Worm (Caenorhabditis elegans) whole organism, L1 larva: ENCODE measurements around the gene lact-7.

Experiments used
- aha-1 ChIP-seq: fragments of 150-350 bp; optimal IDR thresholded peaks from 2 replicates; lab custom pipeline; 2014; ENCODE audit warnings: missing biosample characterization, missing genetic modification characterization
- ama-1 ChIP-seq: fragments of 150-350 bp; optimal IDR thresholded peaks from 2 replicates; lab custom pipeline; 2014
- blmp-1 ChIP-seq: fragments of 150-350 bp; optimal IDR thresholded peaks from 2 replicates; lab custom pipeline; 2014; ENCODE audit warnings: missing biosample characterization, missing genetic modification characterization
- ceh-63 ChIP-seq: fragments of 200-800 bp; sonication (Bioruptor generic); optimal IDR thresholded peaks from 2 replicates; lab custom pipeline; 2018; ENCODE audit warnings: mild to moderate bottlenecking, missing genetic modification characterization, missing compliant biosample characterization
- ceh-88 ChIP-seq: fragments of 200-800 bp; sonication (Bioruptor generic); IDR thresholded peaks from 2 replicates; pipeline ENCODE4 v1.3.6; 2022; ENCODE audit warnings: missing genetic modification characterization, missing compliant biosample characterization
- ces-1 ChIP-seq: fragments of 150-350 bp; optimal IDR thresholded peaks from 2 replicates; lab custom pipeline; 2014; ENCODE audit warnings: missing biosample characterization, missing genetic modification reagents, missing genetic modification characterization
- efl-3 ChIP-seq: fragments of 200-800 bp; sonication (Bioruptor generic); optimal IDR thresholded peaks from 2 replicates; lab custom pipeline; 2018; ENCODE audit warnings: mild to moderate bottlenecking, missing genetic modification characterization, missing compliant biosample characterization
- egl-27 ChIP-seq, 2 experiments: fragments of 150-350 bp in 1 of 2; sonication (generic microtip); optimal IDR thresholded peaks; 3 replicates each; lab custom pipeline; 2017 to 2018; ENCODE audit warnings: missing biosample characterization in 2 of 2, missing genetic modification characterization in 2 of 2, missing genetic modification reagents in 2 of 2
- elt-2 ChIP-seq: sonication (generic microtip); optimal IDR thresholded peaks from 2 replicates; lab custom pipeline; 2016; ENCODE audit warnings: missing genetic modification characterization, mild to moderate bottlenecking, inconsistent platforms, missing compliant biosample characterization, missing genetic modification reagents
- elt-3 ChIP-seq, 6 experiments: fragments of 150-350 bp in 1 of 6; sonication (generic microtip); optimal IDR thresholded peaks; 2 replicates each; lab custom pipeline; 2017 to 2018; ENCODE audit warnings: missing biosample characterization in 6 of 6, missing genetic modification characterization in 6 of 6, inconsistent platforms in 1 of 6
- ets-5 ChIP-seq: fragments of 200-800 bp; sonication (Bioruptor generic); IDR thresholded peaks from 2 replicates; pipeline ENCODE4 v1.3.6; 2022; ENCODE audit warnings: missing genetic modification characterization, missing compliant biosample characterization
- fkh-4 ChIP-seq: sonication (generic microtip); optimal IDR thresholded peaks from 2 replicates; lab custom pipeline; 2016; ENCODE audit warnings: missing compliant biosample characterization, missing genetic modification characterization, borderline replicate concordance
- fkh-8 ChIP-seq: sonication (generic microtip); optimal IDR thresholded peaks from 2 replicates; lab custom pipeline; 2016; ENCODE audit warnings: mild to moderate bottlenecking, missing genetic modification characterization, missing compliant biosample characterization
- fos-1 ChIP-seq: fragments of 150-350 bp; optimal IDR thresholded peaks from 2 replicates; lab custom pipeline; 2014; ENCODE audit warnings: missing biosample characterization, missing genetic modification characterization
- grh-1 ChIP-seq: fragments of 200-800 bp; sonication (Bioruptor generic); IDR thresholded peaks from 2 replicates; pipeline ENCODE4 v1.3.6; 2022; ENCODE audit warnings: missing genetic modification reagents, missing genetic modification characterization, missing compliant biosample characterization
- hlh-17 ChIP-seq: fragments of 200-800 bp; sonication (Bioruptor generic); optimal IDR thresholded peaks from 2 replicates; lab custom pipeline; 2018; ENCODE audit warnings: missing genetic modification characterization, mild to moderate bottlenecking, missing compliant biosample characterization, moderate library complexity, borderline replicate concordance
- hpl-2 ChIP-seq: fragments of 150-350 bp; optimal IDR thresholded peaks from 2 replicates; lab custom pipeline; 2014; ENCODE audit warnings: missing biosample characterization, missing genetic modification reagents, missing genetic modification characterization
- irx-1 ChIP-seq: sonication (generic microtip); optimal IDR thresholded peaks from 2 replicates; lab custom pipeline; 2016; ENCODE audit warnings: missing genetic modification characterization, missing compliant biosample characterization
- isw-1 ChIP-seq: fragments of 200-800 bp; sonication (Bioruptor generic); IDR thresholded peaks from 2 replicates; pipeline ENCODE4 v1.3.6; 2022; ENCODE audit warnings: missing genetic modification characterization, missing compliant biosample characterization
- jun-1 ChIP-seq: fragments of 150-350 bp; optimal IDR thresholded peaks from 2 replicates; lab custom pipeline; 2014; ENCODE audit warnings: missing biosample characterization, missing genetic modification reagents, missing genetic modification characterization
- lin-14 ChIP-seq: fragments of 200-800 bp; sonication (Bioruptor generic); optimal IDR thresholded peaks from 2 replicates; lab custom pipeline; 2018; ENCODE audit warnings: mild to moderate bottlenecking, missing genetic modification characterization, moderate library complexity, missing compliant biosample characterization
- lin-15B ChIP-seq: fragments of 150-350 bp; sonication (generic microtip); optimal IDR thresholded peaks from 3 replicates; lab custom pipeline; 2014; ENCODE audit warnings: missing biosample characterization, missing genetic modification characterization
- lin-35 ChIP-seq, 2 experiments: fragments of 150-350 bp; optimal IDR thresholded peaks; 2 replicates each; lab custom pipeline; 2014; ENCODE audit warnings: missing biosample characterization in 2 of 2, missing genetic modification characterization in 2 of 2, missing genetic modification reagents in 2 of 2
- lir-3 ChIP-seq: sonication (generic microtip); optimal IDR thresholded peaks from 2 replicates; lab custom pipeline; 2016; ENCODE audit warnings: mild to moderate bottlenecking, missing genetic modification characterization, moderate library complexity, missing compliant biosample characterization; ENCODE audit not compliant: poor library complexity
- lsy-2 ChIP-seq, 2 experiments: fragments of 150-350 bp; optimal IDR thresholded peaks; 2 replicates each; lab custom pipeline; 2014; ENCODE audit warnings: missing biosample characterization in 2 of 2, missing genetic modification characterization in 2 of 2
- mab-9 ChIP-seq: fragments of 200-800 bp; sonication (Bioruptor generic); IDR thresholded peaks from 2 replicates; pipeline ENCODE4 v1.3.6; 2022; ENCODE audit warnings: missing genetic modification reagents, missing genetic modification characterization, missing compliant biosample characterization
- mep-1 ChIP-seq: fragments of 150-350 bp; optimal IDR thresholded peaks from 2 replicates; lab custom pipeline; 2014; ENCODE audit warnings: missing biosample characterization, missing genetic modification characterization
- nhr-20 ChIP-seq: sonication (generic microtip); optimal IDR thresholded peaks from 2 replicates; lab custom pipeline; 2016; ENCODE audit warnings: mild to moderate bottlenecking, missing genetic modification characterization, missing compliant biosample characterization
- nhr-71 ChIP-seq: sonication (generic microtip); optimal IDR thresholded peaks from 2 replicates; lab custom pipeline; 2016; ENCODE audit warnings: mild to moderate bottlenecking, missing genetic modification characterization, moderate library complexity, missing compliant biosample characterization
- nhr-76 ChIP-seq: sonication (generic microtip); optimal IDR thresholded peaks from 2 replicates; lab custom pipeline; 2017; ENCODE audit warnings: missing biosample characterization, missing genetic modification characterization
- nhr-85 ChIP-seq: sonication (generic microtip); peaks from one replicate; lab custom pipeline; 2016; ENCODE audit warnings: missing genetic modification characterization, inconsistent platforms, missing compliant biosample characterization
- nhr-90 ChIP-seq: sonication (generic microtip); optimal IDR thresholded peaks from 2 replicates; lab custom pipeline; 2016; ENCODE audit warnings: mild to moderate bottlenecking, missing genetic modification characterization, missing compliant biosample characterization; ENCODE audit not compliant: poor library complexity
- pag-3 ChIP-seq: sonication (generic microtip); optimal IDR thresholded peaks from 2 replicates; lab custom pipeline; 2017; ENCODE audit warnings: missing genetic modification characterization, mild to moderate bottlenecking, missing compliant biosample characterization, antibody characterized with exemption, borderline replicate concordance; ENCODE audit not compliant: insufficient read depth
- rnt-1 ChIP-seq: sonication (generic microtip); optimal IDR thresholded peaks from 2 replicates; lab custom pipeline; 2016; ENCODE audit warnings: mild to moderate bottlenecking, missing genetic modification characterization, moderate library complexity, missing compliant biosample characterization
- skn-1 ChIP-seq: fragments of 150-350 bp; optimal IDR thresholded peaks from 2 replicates; lab custom pipeline; 2014; ENCODE audit warnings: missing biosample characterization, missing genetic modification characterization
- snpc-4 ChIP-seq: fragments of 150-350 bp; optimal IDR thresholded peaks from 2 replicates; lab custom pipeline; 2014; ENCODE audit warnings: missing biosample characterization, missing genetic modification characterization
- snu-23 ChIP-seq: sonication (generic microtip); optimal IDR thresholded peaks from 2 replicates; lab custom pipeline; 2016; ENCODE audit warnings: missing genetic modification characterization, missing compliant biosample characterization
- sox-4 ChIP-seq: sonication (generic microtip); optimal IDR thresholded peaks from 2 replicates; lab custom pipeline; 2016; ENCODE audit warnings: missing genetic modification characterization, missing compliant biosample characterization
- sptf-1 ChIP-seq: fragments of 150-350 bp; optimal IDR thresholded peaks from 2 replicates; lab custom pipeline; 2014; ENCODE audit warnings: missing biosample characterization, missing genetic modification characterization
- sup-37 ChIP-seq: fragments of 200-800 bp; sonication (Bioruptor generic); optimal IDR thresholded peaks from 2 replicates; lab custom pipeline; 2018; ENCODE audit warnings: mild to moderate bottlenecking, missing genetic modification characterization, missing compliant biosample characterization
- tbx-2 ChIP-seq: sonication (generic microtip); optimal IDR thresholded peaks from 2 replicates; lab custom pipeline; 2016; ENCODE audit warnings: missing genetic modification characterization, missing compliant biosample characterization
- tlp-1 ChIP-seq: fragments of 150-350 bp; optimal IDR thresholded peaks from 2 replicates; lab custom pipeline; 2014; ENCODE audit warnings: missing biosample characterization, missing genetic modification characterization
- unc-130 ChIP-seq: fragments of 150-350 bp; optimal IDR thresholded peaks from 2 replicates; lab custom pipeline; 2017; ENCODE audit warnings: missing biosample characterization, missing genetic modification characterization, inconsistent platforms
- unc-62 ChIP-seq: fragments of 150-350 bp; optimal IDR thresholded peaks from 2 replicates; lab custom pipeline; 2014; ENCODE audit warnings: missing biosample characterization, missing genetic modification reagents, missing genetic modification characterization
- ztf-11 ChIP-seq, 2 experiments: sonication (generic microtip); optimal IDR thresholded peaks; 2 replicates each; lab custom pipeline; 2016 to 2017; ENCODE audit warnings: missing genetic modification characterization in 2 of 2, missing biosample characterization in 1 of 2, missing compliant biosample characterization in 1 of 2

lact-7 gene

DNA sequence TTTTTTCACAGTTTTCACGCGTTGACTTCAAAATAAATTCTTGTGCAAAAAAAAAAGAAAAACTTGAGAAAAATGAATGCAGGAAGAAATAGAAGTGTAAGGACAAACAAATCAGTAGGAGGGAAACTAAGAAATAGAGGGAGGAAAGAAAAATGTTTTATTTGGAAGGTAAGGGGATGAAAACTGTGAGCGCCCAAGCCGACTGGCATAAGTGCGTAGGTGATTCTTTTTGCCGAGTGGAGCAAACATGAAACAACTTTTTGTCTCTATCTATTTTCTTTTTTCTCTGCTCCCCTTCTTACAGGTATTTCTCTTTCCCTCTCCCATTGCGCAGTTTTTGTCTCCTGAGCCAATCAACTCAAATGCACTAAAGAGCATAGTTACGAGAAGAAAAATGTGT lies 40.2 kb upstream of the lact-7 start:
- TF ChIP-seq lin-14 (GFP tag; lab: Kevin White, UChicago) (peak; percentile 20), aha-1 (tag; lab: Kevin White, UChicago) (no peak), ama-1 (lab: Kevin White, UChicago) (no peak)

DNA sequence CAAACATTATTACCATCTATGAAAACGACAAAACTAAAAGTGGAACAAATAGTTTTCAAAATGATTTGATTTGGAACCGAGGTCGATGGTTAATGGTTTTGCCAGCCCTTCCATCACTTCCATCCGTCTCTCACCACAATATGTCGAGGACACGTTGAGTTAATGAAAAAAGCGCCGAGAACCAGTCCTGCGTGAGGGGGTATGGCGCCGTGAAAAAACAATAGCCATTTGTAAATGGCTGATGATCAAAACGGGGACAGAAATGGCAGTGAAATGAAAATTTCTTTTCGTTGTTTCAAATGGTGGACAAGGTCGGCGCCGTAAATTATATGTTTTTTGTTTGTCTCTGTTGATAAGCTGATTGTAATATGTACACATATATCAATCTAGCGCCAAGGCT lies 38.9 kb upstream of the lact-7 start:
- TF ChIP-seq ztf-11 (tag; optimal IDR thresholded peaks at IDR 0.05; lab: Kevin White, UChicago) (no peak), lin-35 (GFP tag; optimal IDR thresholded peaks at IDR 0.05; lab: Kevin White, UChicago) (no peak), pag-3 (no peak), egl-27 (tag; optimal IDR thresholded peaks at IDR 0.05; lab: Kevin White, UChicago) (no peak), sup-37 (GFP tag; lab: Kevin White, UChicago) (no peak), ets-5 (GFP tag; lab: Robert Waterston, UW) (no peak), ceh-63 (GFP tag; lab: Kevin White, UChicago) (no peak), irx-1 (no peak), tlp-1 (tag; lab: Kevin White, UChicago) (no peak), nhr-90 (tag; lab: Kevin White, UChicago) (peak; percentile 51), blmp-1 (tag; lab: Kevin White, UChicago) (peak; percentile 79), snu-23 (GFP tag; lab: Kevin White, UChicago) (peak; percentile 25), nhr-85 (tag; lab: Kevin White, UChicago) (peak; percentile 88), ceh-88 (no peak), mab-9 (GFP tag; lab: Robert Waterston, UW) (no peak), grh-1 (GFP tag; lab: Robert Waterston, UW) (peak; percentile 5; the same call in 1 of the 2 replicates), elt-3 (tag; optimal IDR thresholded peaks at IDR 0.05; lab: Kevin White, UChicago) (peak in 2 of 6 experiments; percentile 2 to 4), nhr-20 (tag; lab: Kevin White, UChicago) (peak; percentile 36), lin-14 (GFP tag; lab: Kevin White, UChicago) (peak; percentile 63), sptf-1 (tag; lab: Kevin White, UChicago) (no peak), rnt-1 (tag; lab: Kevin White, UChicago) (no peak), nhr-71 (tag; lab: Kevin White, UChicago) (peak; percentile 0)

DNA sequence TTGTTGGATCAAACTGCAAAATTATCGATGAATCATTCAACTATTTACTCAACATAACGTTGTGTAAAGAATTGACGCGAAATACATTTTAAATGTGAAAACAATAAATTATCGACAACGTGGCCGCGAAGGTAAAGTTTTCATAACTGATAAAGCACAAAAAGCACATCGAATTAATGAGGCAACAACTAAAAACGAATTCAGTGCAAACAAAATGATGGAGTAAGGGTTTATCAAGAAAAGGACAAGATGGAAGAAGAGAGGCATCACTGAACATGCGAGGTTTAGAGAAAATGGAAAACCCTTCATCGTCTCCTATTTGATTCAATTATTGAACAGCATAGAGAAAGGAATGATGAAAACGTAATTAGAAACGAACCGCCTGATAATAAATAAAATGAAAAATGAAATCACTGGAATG lies 35.1 kb upstream of the lact-7 start, which contains the start of gene D1053.4:
Gene D1053.4 (minus strand): TSS at position 20 of the 421 bp plus-strand sequence.
- no peak for TF ChIP-seq unc-130 (tag; lab: Kevin White, UChicago)
- no peak for TF ChIP-seq ceh-63 (GFP tag; lab: Kevin White, UChicago)
- no peak for TF ChIP-seq hpl-2 (GFP tag; lab: Kevin White, UChicago)
- peak; percentile 68 for TF ChIP-seq lin-14 (GFP tag; lab: Kevin White, UChicago)
- TF ChIP-seq ces-1 = peak; percentile 22
- TF ChIP-seq lin-35 (GFP tag; optimal IDR thresholded peaks at IDR 0.05; lab: Kevin White, UChicago) = peak in 1 of 2 experiments; percentile 27
- TF ChIP-seq rnt-1 (tag; lab: Kevin White, UChicago) = no peak
- peak in 1 of 2 experiments; percentile 1 for TF ChIP-seq lsy-2 (tag; optimal IDR thresholded peaks at IDR 0.05; lab: Kevin White, UChicago)
- peak; percentile 46 for TF ChIP-seq nhr-71 (tag; lab: Kevin White, UChicago)
- peak; percentile 79 for TF ChIP-seq elt-2 (tag; lab: Kevin White, UChicago)
- TF ChIP-seq blmp-1 (tag; lab: Kevin White, UChicago) = peak; percentile 63
- TF ChIP-seq jun-1 (tag; lab: Kevin White, UChicago) = peak; percentile 10
- peak; percentile 6 for TF ChIP-seq mep-1
- no peak for TF ChIP-seq fos-1 (tag; lab: Kevin White, UChicago)
- TF ChIP-seq elt-3 (tag; optimal IDR thresholded peaks at IDR 0.05; lab: Kevin White, UChicago) = peak in 1 of 6 experiments; percentile 2

DNA sequence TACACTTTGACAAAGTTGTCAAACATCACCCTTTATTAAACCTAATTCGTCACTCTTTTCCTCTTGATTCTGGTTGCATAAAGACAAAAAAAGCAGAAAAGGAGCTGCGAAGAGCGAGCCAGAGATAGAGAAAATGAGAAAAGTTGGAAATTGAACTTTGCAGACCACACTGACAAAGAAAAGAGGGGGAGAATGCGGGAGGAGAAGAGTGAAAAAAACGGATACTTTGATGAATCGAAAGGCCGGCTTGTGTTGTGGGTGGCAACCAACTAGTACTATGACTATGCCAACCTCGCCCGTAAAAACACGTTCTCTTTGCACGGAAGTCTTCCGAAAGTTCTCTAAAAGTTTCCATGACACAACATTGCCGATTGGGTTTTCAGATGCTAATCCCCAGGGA lies 33.3 kb upstream of the lact-7 start:
- TF ChIP-seq lin-14 (GFP tag; lab: Kevin White, UChicago) = peak; percentile 54
- no peak for TF ChIP-seq tbx-2 (tag; lab: Kevin White, UChicago)
- no peak for TF ChIP-seq sox-4 (tag; lab: Kevin White, UChicago)
- TF ChIP-seq nhr-76 (tag; lab: Kevin White, UChicago) = no peak
- TF ChIP-seq skn-1 (tag; lab: Kevin White, UChicago) = no peak
- TF ChIP-seq isw-1 = no peak
- TF ChIP-seq tlp-1 (tag; lab: Kevin White, UChicago) = no peak
- peak; percentile 51 for TF ChIP-seq fkh-8
- TF ChIP-seq mep-1 = peak; percentile 2
- TF ChIP-seq unc-62 (GFP tag; lab: Kevin White, UChicago) = no peak
- TF ChIP-seq lin-15B (tag; lab: Kevin White, UChicago) = no peak
- TF ChIP-seq blmp-1 (tag; lab: Kevin White, UChicago) = peak; percentile 13
- TF ChIP-seq snpc-4 (tag; lab: Kevin White, UChicago) = no peak
- no peak for TF ChIP-seq fkh-4 (tag; lab: Kevin White, UChicago)
- TF ChIP-seq hlh-17 (GFP tag; lab: Kevin White, UChicago) = no peak
- TF ChIP-seq sptf-1 (tag; lab: Kevin White, UChicago) = no peak
- no peak for TF ChIP-seq pag-3
- no peak for TF ChIP-seq lir-3
- TF ChIP-seq rnt-1 (tag; lab: Kevin White, UChicago) = peak; percentile 6
- no peak for TF ChIP-seq efl-3 (GFP tag; lab: Kevin White, UChicago)
